Worm (Caenorhabditis elegans) whole organism, L2 larva: ENCODE results near the gene Y43B11AR.3.

Source experiments
- ama-1 ChIP-seq: fragments of 150-350 bp; optimal IDR thresholded peaks from 2 replicates; lab custom pipeline; 2018; ENCODE audit warnings: inconsistent platforms
- elt-1 ChIP-seq: fragments of 150-350 bp; optimal IDR thresholded peaks from 2 replicates; lab custom pipeline; 2014; ENCODE audit warnings: missing biosample characterization, missing genetic modification characterization
- elt-3 ChIP-seq: sonication (generic microtip); optimal IDR thresholded peaks from 2 replicates; lab custom pipeline; 2017; ENCODE audit warnings: missing biosample characterization, missing genetic modification characterization
- nhr-10 ChIP-seq: sonication (generic microtip); optimal IDR thresholded peaks from 2 replicates; lab custom pipeline; 2017; ENCODE audit warnings: missing biosample characterization, missing genetic modification characterization
- nhr-12 ChIP-seq: fragments of 150-350 bp; optimal IDR thresholded peaks from 2 replicates; lab custom pipeline; 2014; ENCODE audit warnings: missing biosample characterization, missing genetic modification characterization
- nhr-23 ChIP-seq: fragments of 150-350 bp; optimal IDR thresholded peaks from 2 replicates; lab custom pipeline; 2014; ENCODE audit warnings: missing biosample characterization, missing genetic modification reagents, missing genetic modification characterization
- skn-1 ChIP-seq: sonication (generic microtip); optimal IDR thresholded peaks from 2 replicates; lab custom pipeline; 2017; ENCODE audit warnings: missing biosample characterization, missing genetic modification characterization
- unc-39 ChIP-seq: fragments of 150-350 bp; optimal IDR thresholded peaks from 2 replicates; lab custom pipeline; 2014; ENCODE audit warnings: missing biosample characterization, missing genetic modification characterization

DNA sequence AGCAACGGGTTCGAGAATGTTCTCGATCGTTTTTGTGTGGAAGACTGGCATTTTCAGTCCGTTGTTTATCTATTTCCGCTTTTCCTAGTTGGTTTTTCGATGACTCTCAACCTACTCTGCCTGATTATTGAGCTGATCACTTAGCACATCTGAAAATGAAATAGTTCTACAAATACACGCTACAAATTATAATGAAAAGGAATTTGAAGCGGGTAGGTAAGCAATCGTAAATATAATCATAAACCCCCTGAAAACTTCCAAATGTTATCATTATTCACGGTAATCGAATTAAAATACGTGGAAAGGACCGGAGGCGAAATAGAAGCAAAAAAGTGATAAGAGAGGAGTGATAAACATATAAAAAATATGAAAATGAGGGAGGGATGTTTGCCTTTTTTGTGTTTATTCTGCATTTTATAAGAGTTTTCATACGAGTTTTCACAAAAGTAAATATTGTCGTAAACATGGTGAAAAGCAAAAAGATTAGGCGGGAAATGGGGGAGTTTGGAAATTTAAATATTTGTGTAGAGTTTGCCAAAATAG, 10.8 kb upstream of the Y43B11AR.3 start, which contains the start of gene deb-1:
- no peak for TF ChIP-seq nhr-12 (tag; lab: Kevin White, UChicago)
- no peak for TF ChIP-seq skn-1
- TF ChIP-seq unc-39 (tag; lab: Kevin White, UChicago): no peak
- no peak for TF ChIP-seq nhr-10 (tag; lab: Kevin White, UChicago)
- TF ChIP-seq elt-1 (tag; lab: Kevin White, UChicago): no peak
- no peak for TF ChIP-seq elt-3 (tag; lab: Kevin White, UChicago)
- no peak for TF ChIP-seq nhr-23 (tag; lab: Kevin White, UChicago)
- TF ChIP-seq ama-1 (lab: Kevin White, UChicago): no peak
